Fruit fly (Drosophila melanogaster): Measurements from ENCODE around the gene CG33270.

Gene CG33270

dm6 chr3L:11627819-11628483, 49.5 kb upstream of the CG33270 start, which contains the start of gene Apt1 (continued):
- no peak for TF ChIP-seq prd (optimal IDR thresholded peaks at IDR 0.05)
- TF ChIP-seq prd (GFP tag; IDR thresholded peaks at IDR 0.05) = no peak
- peak; percentile 60 for TF ChIP-seq row (GFP tag; IDR thresholded peaks at IDR 0.05)
- TF ChIP-seq CG13296 (GFP tag; optimal IDR thresholded peaks at IDR 0.05) = no peak
- peak; percentile 19 for TF ChIP-seq trem (tag; optimal IDR thresholded peaks at IDR 0.05)
- TF ChIP-seq grn (GFP tag; optimal IDR thresholded peaks at IDR 0.05) = no peak
- TF ChIP-seq yki (optimal IDR thresholded peaks at IDR 0.05) = no peak
- TF ChIP-seq Bgb (GFP tag; IDR thresholded peaks at IDR 0.05; ENCODE audit: partially characterized antibody) = peak; percentile 98
- TF ChIP-seq CG12071 (GFP tag; optimal IDR thresholded peaks at IDR 0.05) = no peak
- no peak for TF ChIP-seq NC2α (GFP tag; optimal IDR thresholded peaks at IDR 0.05)
- no peak for TF ChIP-seq CG5180 (GFP tag; optimal IDR thresholded peaks at IDR 0.05)
- TF ChIP-seq CG2678 (tag; optimal IDR thresholded peaks at IDR 0.05) = no peak
- peak; percentile 81 for TF ChIP-seq pzg (GFP tag; optimal IDR thresholded peaks at IDR 0.05)
- TF ChIP-seq HmgD (GFP tag; optimal IDR thresholded peaks at IDR 0.05) = no peak
- TF ChIP-seq CG11398 (GFP tag; optimal IDR thresholded peaks at IDR 0.05) = no peak
- TF ChIP-seq CG10543 (GFP tag; optimal IDR thresholded peaks at IDR 0.05) = no peak
- peak; percentile 26 for TF ChIP-seq CG2120 (GFP tag; optimal IDR thresholded peaks at IDR 0.05)
- no peak for TF ChIP-seq CG8924 (tag; optimal IDR thresholded peaks at IDR 0.05)
- no peak for TF ChIP-seq CG9727 (GFP tag; optimal IDR thresholded peaks at IDR 0.05)
- peak; percentile 96 for TF ChIP-seq CG7963 (GFP tag; IDR thresholded peaks at IDR 0.05; ENCODE audit: partially characterized antibody)
- TF ChIP-seq Xrp1 (GFP tag; IDR thresholded peaks at IDR 0.05) = no peak
- TF ChIP-seq pho (GFP tag; optimal IDR thresholded peaks at IDR 0.05) = no peak
- TF ChIP-seq CG12236 (GFP tag; optimal IDR thresholded peaks at IDR 0.05) = no peak
- no peak for TF ChIP-seq corto (GFP tag; optimal IDR thresholded peaks at IDR 0.05)
- no peak for TF ChIP-seq pan (optimal IDR thresholded peaks at IDR 0.05)
- no peak for TF ChIP-seq pan (GFP tag; optimal IDR thresholded peaks at IDR 0.05 in 1 of 2, IDR thresholded peaks at IDR 0.05 in 1 of 2)
- no peak for TF ChIP-seq ci (GFP tag; IDR thresholded peaks at IDR 0.05)
- TF ChIP-seq Awh (GFP tag; IDR thresholded peaks at IDR 0.05) = no peak
- no peak for TF ChIP-seq vfl (GFP tag; optimal IDR thresholded peaks at IDR 0.05)
- TF ChIP-seq ham (GFP tag; IDR thresholded peaks at IDR 0.05) = no peak
- TF ChIP-seq CG11504 (tag; optimal IDR thresholded peaks at IDR 0.05) = no peak
- TF ChIP-seq CG31388 (GFP tag; optimal IDR thresholded peaks at IDR 0.05) = no peak
- TF ChIP-seq CG34376 (GFP tag; optimal IDR thresholded peaks at IDR 0.05) = peak; percentile 43
- TF ChIP-seq CG17361 (GFP tag; IDR thresholded peaks at IDR 0.05) = no peak
- no peak for TF ChIP-seq sc (optimal IDR thresholded peaks at IDR 0.05)
- no peak for TF ChIP-seq sc (GFP tag; optimal IDR thresholded peaks at IDR 0.05)
- no peak for TF ChIP-seq lov (optimal IDR thresholded peaks at IDR 0.05)
- no peak for TF ChIP-seq lov (GFP tag; IDR thresholded peaks at IDR 0.05)
- TF ChIP-seq CG6689 (GFP tag; IDR thresholded peaks at IDR 0.05) = no peak
- TF ChIP-seq dm (GFP tag; optimal IDR thresholded peaks at IDR 0.05) = no peak
- peak; percentile 97 for TF ChIP-seq CG34224 (GFP tag; IDR thresholded peaks at IDR 0.05; ENCODE audit: partially characterized antibody)
- TF ChIP-seq CG14860 (GFP tag; IDR thresholded peaks at IDR 0.05; ENCODE audit: partially characterized antibody) = peak; percentile 96
- no peak for TF ChIP-seq ERR (GFP tag; optimal IDR thresholded peaks at IDR 0.05)
- TF ChIP-seq slbo (GFP tag; IDR thresholded peaks at IDR 0.05) = no peak; the same call in 1 of the 2 replicates
- no peak for TF ChIP-seq Kr (GFP tag; optimal IDR thresholded peaks at IDR 0.05)
- no peak for TF ChIP-seq eyg (GFP tag; optimal IDR thresholded peaks at IDR 0.05)
- TF ChIP-seq CG17328 (GFP tag; IDR thresholded peaks at IDR 0.05) = no peak
- no peak for TF ChIP-seq exex (tag; optimal IDR thresholded peaks at IDR 0.05)
- TF ChIP-seq NfI (GFP tag; optimal IDR thresholded peaks at IDR 0.05) = no peak
- TF ChIP-seq CG10267 (tag; optimal IDR thresholded peaks at IDR 0.05) = peak; percentile 44
- no peak for TF ChIP-seq Bdp1 (GFP tag; optimal IDR thresholded peaks at IDR 0.05)
- peak; percentile 96 for TF ChIP-seq knrl (GFP tag; IDR thresholded peaks at IDR 0.05; ENCODE audit: partially characterized antibody)

Measured in whole organism, embryonic.